Worm (Caenorhabditis elegans): ENCODE measurements around the gene eif-2Bgamma.
A peak's percentile ranks its signal among the peaks of the same experiment; 100 is the strongest.

- no peak for TF ChIP-seq mab-5 (tag; optimal IDR thresholded peaks at IDR 0.05)
- TF ChIP-seq unc-62 (GFP tag; optimal IDR thresholded peaks at IDR 0.05), result no peak
- peak; percentile 44 for TF ChIP-seq blmp-1 (tag; optimal IDR thresholded peaks at IDR 0.05)
- no peak for TF ChIP-seq nhr-28 (tag; optimal IDR thresholded peaks at IDR 0.05)
- no peak for TF ChIP-seq nhr-237 (tag; optimal IDR thresholded peaks at IDR 0.05)
- no peak for TF ChIP-seq snpc-4 (tag; optimal IDR thresholded peaks at IDR 0.05)
- no peak for TF ChIP-seq mep-1 (tag; optimal IDR thresholded peaks at IDR 0.05)
- no peak for TF ChIP-seq ces-1 (GFP tag; optimal IDR thresholded peaks at IDR 0.05)
- no peak for TF ChIP-seq lin-13 (tag; optimal IDR thresholded peaks at IDR 0.05)
- no peak for TF ChIP-seq ztf-11 (tag; optimal IDR thresholded peaks at IDR 0.05)
- TF ChIP-seq elt-3 (tag; optimal IDR thresholded peaks at IDR 0.05), result no peak
- TF ChIP-seq nhr-12 (tag; optimal IDR thresholded peaks at IDR 0.05), result no peak
- no peak for TF ChIP-seq ceh-39 (tag; optimal IDR thresholded peaks at IDR 0.05)
- TF ChIP-seq lsy-2 (tag; optimal IDR thresholded peaks at IDR 0.05), result no peak
These were observed 12.2 kb upstream of the eif-2Bgamma start, which contains the start of gene C15F1.2 for ce11 chrII:6979646-6980045.
